Fruit fly (Drosophila melanogaster): ENCODE measurements around the gene Meltrin.

The Meltrin gene

dm6 chr3R:14723671-14724500 is 26.8 kb upstream of the Meltrin start, which contains the start of gene kibra (continued):
- TF ChIP-seq CG16815 (GFP tag; optimal IDR thresholded peaks at IDR 0.05) (no peak), ATbp (GFP tag; optimal IDR thresholded peaks at IDR 0.05) (peak; percentile 17), zen (tag; optimal IDR thresholded peaks at IDR 0.05) (peak; percentile 80), CG4424 (GFP tag; optimal IDR thresholded peaks at IDR 0.05) (peak; percentile 80), dimm (GFP tag; IDR thresholded peaks at IDR 0.05) (no peak), Gug (GFP tag; IDR thresholded peaks at IDR 0.05) (peak; percentile 71; the same call in 2 of the 4 replicates), MBD-R2 (GFP tag; IDR thresholded peaks at IDR 0.05) (no peak), amos (GFP tag; IDR thresholded peaks at IDR 0.05; ENCODE audit: partially characterized antibody) (no peak), her (GFP tag; optimal IDR thresholded peaks at IDR 0.05) (peak; percentile 80), salm (tag; optimal IDR thresholded peaks at IDR 0.05) (peak; percentile 40), CG7928 (GFP tag; optimal IDR thresholded peaks at IDR 0.05) (peak; percentile 28), CG7745 (tag; optimal IDR thresholded peaks at IDR 0.05) (no peak), nom (GFP tag; optimal IDR thresholded peaks at IDR 0.05) (peak; percentile 46), zfh2 (GFP tag; optimal IDR thresholded peaks at IDR 0.05) (peak; percentile 84), CG2116 (GFP tag; optimal IDR thresholded peaks at IDR 0.05) (peak; percentile 93), mam (GFP tag; optimal IDR thresholded peaks at IDR 0.05) (peak; percentile 83), CG1024 (GFP tag; IDR thresholded peaks at IDR 0.05) (no peak), CG7987 (GFP tag; optimal IDR thresholded peaks at IDR 0.05) (peak; percentile 42), CG14710 (tag; optimal IDR thresholded peaks at IDR 0.05) (peak; percentile 90), fd64A (GFP tag; optimal IDR thresholded peaks at IDR 0.05) (peak; percentile 51), CG15073 (GFP tag; optimal IDR thresholded peaks at IDR 0.05) (no peak), CG10366 (GFP tag; IDR thresholded peaks at IDR 0.05) (no peak), Optix (GFP tag; IDR thresholded peaks at IDR 0.05) (no peak), CG7839 (tag; optimal IDR thresholded peaks at IDR 0.05) (peak; percentile 54), CG1792 (GFP tag; optimal IDR thresholded peaks at IDR 0.05) (peak; percentile 81), klu (GFP tag; IDR thresholded peaks at IDR 0.05) (no peak), toy (GFP tag; IDR thresholded peaks at IDR 0.05) (no peak), CG16863 (GFP tag; optimal IDR thresholded peaks at IDR 0.05) (peak; percentile 38), Hr3 (GFP tag; optimal IDR thresholded peaks at IDR 0.05) (peak; percentile 32), CG10209 (GFP tag; optimal IDR thresholded peaks at IDR 0.05) (peak; percentile 50), Dek (tag; optimal IDR thresholded peaks at IDR 0.05) (peak; percentile 46), Sin3A (optimal IDR thresholded peaks at IDR 0.05) (peak; percentile 97), B-H2 (GFP tag; optimal IDR thresholded peaks at IDR 0.05) (peak; percentile 52), GATAe (GFP tag; conservative IDR thresholded peaks at IDR 0.05) (no peak), ssp (GFP tag; IDR thresholded peaks at IDR 0.05) (no peak), CG11247 (GFP tag; IDR thresholded peaks at IDR 0.05) (no peak), MESR4 (GFP tag; optimal IDR thresholded peaks at IDR 0.05) (peak; percentile 30), fd96Cb (tag; optimal IDR thresholded peaks at IDR 0.05) (peak; percentile 64), unc-4 (GFP tag; IDR thresholded peaks at IDR 0.05; ENCODE audit: partially characterized antibody) (no peak), CG12942 (GFP tag; optimal IDR thresholded peaks at IDR 0.05) (peak; percentile 32), CG18599 (GFP tag; optimal IDR thresholded peaks at IDR 0.05) (peak; percentile 48), CG15269 (tag; optimal IDR thresholded peaks at IDR 0.05) (peak; percentile 61), corto (GFP tag; optimal IDR thresholded peaks at IDR 0.05) (no peak), CG1832 (GFP tag; optimal IDR thresholded peaks at IDR 0.05) (no peak), scrt (GFP tag; optimal IDR thresholded peaks at IDR 0.05) (peak; percentile 22), org-1 (GFP tag; optimal IDR thresholded peaks at IDR 0.05) (peak; percentile 37), gem (tag; optimal IDR thresholded peaks at IDR 0.05) (peak; percentile 73), CG9797 (GFP tag; optimal IDR thresholded peaks at IDR 0.05) (peak; percentile 76), Dip3 (GFP tag; optimal IDR thresholded peaks at IDR 0.05) (peak; percentile 67)

Data from whole organism, embryonic.